Worm (Caenorhabditis elegans) whole organism, mixed stage, embryonic: ENCODE measurements around the gene T05G5.4.

Source experiments
- M03D4.4 ChIP-seq: sonication (generic microtip); optimal IDR thresholded peaks from 2 replicates; lab custom pipeline; 2017; ENCODE audit warnings: mild to moderate bottlenecking, missing genetic modification characterization, missing compliant biosample characterization
- bed-3 ChIP-seq: fragments of 200-800 bp; sonication (Bioruptor generic); optimal IDR thresholded peaks from 3 replicates; lab custom pipeline; 2018; ENCODE audit warnings: mild to moderate bottlenecking, missing genetic modification characterization, moderate library complexity, missing compliant biosample characterization
- blmp-1 ChIP-seq: fragments of 150-350 bp; optimal IDR thresholded peaks from 2 replicates; lab custom pipeline; 2014; ENCODE audit warnings: missing biosample characterization, missing genetic modification characterization
- ceh-39 ChIP-seq: fragments of 150-350 bp; optimal IDR thresholded peaks from 2 replicates; lab custom pipeline; 2014; ENCODE audit warnings: missing biosample characterization, missing genetic modification characterization
- ceh-43 ChIP-seq: fragments of 200-800 bp; sonication (Bioruptor generic); optimal IDR thresholded peaks from 2 replicates; lab custom pipeline; 2018; ENCODE audit warnings: mild to moderate bottlenecking, missing genetic modification characterization, moderate library complexity, missing compliant biosample characterization
- ceh-83 ChIP-seq: fragments of 200-800 bp; sonication (Bioruptor generic); optimal IDR thresholded peaks from 2 replicates; lab custom pipeline; 2018; ENCODE audit warnings: mild to moderate bottlenecking, missing genetic modification characterization, missing compliant biosample characterization
- ces-1 ChIP-seq: fragments of 150-350 bp; optimal IDR thresholded peaks from 2 replicates; lab custom pipeline; 2014; ENCODE audit warnings: missing biosample characterization, missing genetic modification reagents, missing genetic modification characterization
- cnd-1 ChIP-seq: fragments of 200-800 bp; sonication (Bioruptor generic); optimal IDR thresholded peaks from 2 replicates; lab custom pipeline; 2018; ENCODE audit warnings: mild to moderate bottlenecking, missing genetic modification characterization, missing compliant biosample characterization
- drap-1 ChIP-seq: fragments of 200-800 bp; sonication (Bioruptor generic); optimal IDR thresholded peaks from 3 replicates; lab custom pipeline; 2018; ENCODE audit warnings: mild to moderate bottlenecking, missing genetic modification characterization, missing compliant biosample characterization
- elt-1 ChIP-seq: sonication (generic microtip); optimal IDR thresholded peaks from 2 replicates; lab custom pipeline; 2017; ENCODE audit warnings: missing genetic modification characterization, mild to moderate bottlenecking, missing compliant biosample characterization, antibody characterized with exemption, moderate library complexity, borderline replicate concordance; ENCODE audit not compliant: insufficient read depth
- elt-3 ChIP-seq: fragments of 150-350 bp; optimal IDR thresholded peaks from 2 replicates; lab custom pipeline; 2014; ENCODE audit warnings: missing biosample characterization, missing genetic modification characterization
- flh-1 ChIP-seq: fragments of 200-800 bp; sonication (Bioruptor generic); optimal IDR thresholded peaks from 2 replicates; lab custom pipeline; 2018; ENCODE audit warnings: mild to moderate bottlenecking, missing genetic modification characterization, moderate library complexity, missing compliant biosample characterization
- ham-2 ChIP-seq: fragments of 200-800 bp; sonication (Bioruptor generic); optimal IDR thresholded peaks from 2 replicates; lab custom pipeline; 2018; ENCODE audit warnings: mild to moderate bottlenecking, missing genetic modification characterization, missing compliant biosample characterization
- hlh-1 ChIP-seq: fragments of 150-350 bp; optimal IDR thresholded peaks from 2 replicates; lab custom pipeline; 2014; ENCODE audit warnings: missing biosample characterization, missing genetic modification reagents, missing genetic modification characterization
- lin-13 ChIP-seq: fragments of 150-350 bp; optimal IDR thresholded peaks from 2 replicates; lab custom pipeline; 2014; ENCODE audit warnings: missing biosample characterization, missing genetic modification characterization
- lin-32 ChIP-seq: fragments of 200-800 bp; sonication (Bioruptor generic); optimal IDR thresholded peaks from 2 replicates; lab custom pipeline; 2018; ENCODE audit warnings: mild to moderate bottlenecking, missing genetic modification characterization, missing compliant biosample characterization
- lsy-2 ChIP-seq: fragments of 150-350 bp; optimal IDR thresholded peaks from 2 replicates; lab custom pipeline; 2014; ENCODE audit warnings: missing biosample characterization, missing genetic modification characterization
- mab-5 ChIP-seq: fragments of 150-350 bp; optimal IDR thresholded peaks from 2 replicates; lab custom pipeline; 2014; ENCODE audit warnings: missing biosample characterization, missing genetic modification characterization
- mep-1 ChIP-seq: fragments of 150-350 bp; optimal IDR thresholded peaks from 2 replicates; lab custom pipeline; 2017; ENCODE audit warnings: missing biosample characterization, missing genetic modification reagents, missing genetic modification characterization, inconsistent platforms
- mls-2 ChIP-seq: sonication (generic microtip); optimal IDR thresholded peaks from 2 replicates; lab custom pipeline; 2016; ENCODE audit warnings: mild to moderate bottlenecking, missing genetic modification characterization, moderate library complexity, missing compliant biosample characterization
- nhr-12 ChIP-seq: fragments of 150-350 bp; optimal IDR thresholded peaks from 2 replicates; lab custom pipeline; 2014; ENCODE audit warnings: missing biosample characterization, missing genetic modification characterization
- nhr-2 ChIP-seq: fragments of 150-350 bp; optimal IDR thresholded peaks from 2 replicates; lab custom pipeline; 2014; ENCODE audit warnings: missing biosample characterization, missing genetic modification characterization
- nhr-237 ChIP-seq: fragments of 150-350 bp; optimal IDR thresholded peaks from 2 replicates; lab custom pipeline; 2014; ENCODE audit warnings: missing biosample characterization, missing genetic modification characterization
- nhr-28 ChIP-seq: fragments of 150-350 bp; optimal IDR thresholded peaks from 2 replicates; lab custom pipeline; 2014; ENCODE audit warnings: missing biosample characterization, missing genetic modification characterization
- nhr-76 ChIP-seq: sonication (generic microtip); optimal IDR thresholded peaks from 2 replicates; lab custom pipeline; 2017; ENCODE audit warnings: missing biosample characterization, missing genetic modification characterization
- pha-4 ChIP-seq: fragments of 150-350 bp; optimal IDR thresholded peaks from 2 replicates; lab custom pipeline; 2018; ENCODE audit warnings: missing biosample characterization, missing genetic modification reagents, missing genetic modification characterization
- sem-2 ChIP-seq: fragments of 200-800 bp; sonication (Bioruptor generic); optimal IDR thresholded peaks from 2 replicates; lab custom pipeline; 2018; ENCODE audit warnings: mild to moderate bottlenecking, missing genetic modification characterization, missing compliant biosample characterization
- snpc-4 ChIP-seq: fragments of 150-350 bp; optimal IDR thresholded peaks from 2 replicates; lab custom pipeline; 2014; ENCODE audit warnings: missing biosample characterization, missing genetic modification characterization
- sptf-1 ChIP-seq: sonication (generic microtip); optimal IDR thresholded peaks from 2 replicates; lab custom pipeline; 2017; ENCODE audit warnings: mild to moderate bottlenecking, missing genetic modification characterization, moderate library complexity, missing compliant biosample characterization
- tbx-8 ChIP-seq: fragments of 200-800 bp; sonication (Bioruptor generic); optimal IDR thresholded peaks from 2 replicates; lab custom pipeline; 2018; ENCODE audit warnings: mild to moderate bottlenecking, missing genetic modification characterization, moderate library complexity, missing compliant biosample characterization
- unc-120 ChIP-seq: sonication (generic microtip); optimal IDR thresholded peaks from 2 replicates; lab custom pipeline; 2017; ENCODE audit warnings: missing genetic modification characterization, missing compliant biosample characterization; ENCODE audit not compliant: poor library complexity, severe bottlenecking
- unc-39 ChIP-seq: fragments of 150-350 bp; optimal IDR thresholded peaks from 2 replicates; lab custom pipeline; 2014; ENCODE audit warnings: missing biosample characterization, missing genetic modification characterization
- unc-62 ChIP-seq: fragments of 150-350 bp; optimal IDR thresholded peaks from 2 replicates; lab custom pipeline; 2014; ENCODE audit warnings: missing biosample characterization, missing genetic modification reagents, missing genetic modification characterization
- zip-8 ChIP-seq: fragments of 150-350 bp; optimal IDR thresholded peaks from 2 replicates; lab custom pipeline; 2014; ENCODE audit warnings: missing biosample characterization, missing genetic modification characterization
- ztf-11 ChIP-seq: fragments of 150-350 bp; optimal IDR thresholded peaks from 2 replicates; lab custom pipeline; 2014; ENCODE audit warnings: missing biosample characterization, missing genetic modification characterization

T05G5.4 gene

DNA sequence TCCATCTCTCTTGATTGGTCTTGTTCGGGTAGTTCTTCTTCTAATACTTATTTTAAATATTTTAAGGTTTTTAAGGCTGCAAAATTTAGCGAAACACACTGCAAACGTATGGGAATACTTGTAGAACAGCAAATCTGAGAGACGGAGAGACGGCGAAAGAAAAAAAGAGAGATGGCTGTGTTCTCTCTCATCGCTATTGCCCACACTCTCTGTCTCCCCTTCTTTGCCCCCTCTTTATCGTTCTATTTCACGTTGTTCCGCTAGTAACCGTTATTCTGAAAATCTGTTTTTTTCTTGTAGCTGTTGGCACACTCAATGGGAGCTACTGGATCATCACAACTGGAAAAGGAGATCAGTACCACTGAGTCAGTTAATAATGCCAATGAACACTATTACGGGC lies 27.6 kb downstream of the T05G5.4 start, which contains the start of gene usp-46:
Gene usp-46, plus strand, starts transcription at position 301 of the 400 bp plus-strand sequence.
- TF ChIP-seq snpc-4 (tag; lab: Kevin White, UChicago) (no peak), ceh-39 (tag; lab: Kevin White, UChicago) (peak; percentile 16), unc-120 (tag; lab: Kevin White, UChicago) (peak; percentile 20)

DNA sequence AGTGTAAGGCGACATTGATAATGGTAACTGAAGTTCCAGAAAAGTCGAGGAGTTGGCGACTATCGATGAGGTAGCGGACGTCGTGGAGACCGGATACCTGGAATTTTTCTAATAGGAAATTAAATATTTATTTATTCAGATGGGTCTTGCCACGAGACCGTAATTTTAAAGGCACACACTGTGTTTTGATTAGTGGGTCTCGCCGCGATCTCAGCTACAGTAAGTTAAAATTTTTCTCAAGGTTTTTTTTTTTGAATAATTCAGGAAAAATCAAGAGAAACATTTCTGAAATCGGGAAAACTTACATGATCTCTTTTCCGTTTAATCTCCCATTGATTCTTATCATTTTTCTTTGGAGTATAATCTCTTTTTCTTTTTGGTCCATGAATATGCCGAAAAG lies 30.3 kb downstream of the T05G5.4 start:
- TF ChIP-seq nhr-28 (tag; lab: Kevin White, UChicago), result no peak
- no peak for TF ChIP-seq unc-120 (tag; lab: Kevin White, UChicago)
- TF ChIP-seq tbx-8 (GFP tag; lab: Kevin White, UChicago), result no peak
- TF ChIP-seq pha-4 (tag; lab: Kevin White, UChicago), result no peak
- TF ChIP-seq nhr-12 (tag; lab: Kevin White, UChicago), result no peak
- no peak for TF ChIP-seq ces-1 (GFP tag; lab: Kevin White, UChicago)
- no peak for TF ChIP-seq ham-2 (GFP tag; lab: Kevin White, UChicago)
- no peak for TF ChIP-seq blmp-1
- TF ChIP-seq ceh-83 (GFP tag; lab: Kevin White, UChicago), result no peak
- no peak for TF ChIP-seq mab-5 (tag; lab: Kevin White, UChicago)
- no peak for TF ChIP-seq snpc-4 (tag; lab: Kevin White, UChicago)
- TF ChIP-seq, all 35 proteins: peak for 0

DNA sequence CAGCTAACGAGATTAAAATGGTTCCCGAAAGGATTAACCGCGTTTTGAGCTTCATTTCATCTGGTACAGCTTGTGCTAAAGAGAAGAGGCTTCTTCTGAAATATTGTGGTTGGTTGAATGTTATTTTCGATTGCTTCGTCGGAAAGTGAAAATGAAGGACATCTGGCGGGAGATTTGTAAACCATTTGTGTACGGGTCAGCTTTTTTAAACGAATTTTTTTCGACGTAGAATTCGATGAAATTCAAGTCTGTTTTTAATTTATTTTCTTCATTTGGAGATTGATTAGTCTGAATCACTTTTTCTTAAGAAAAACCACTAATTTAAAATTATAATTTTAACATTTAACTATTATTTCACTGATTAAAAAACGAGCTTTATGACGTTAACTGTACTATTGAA lies 31.5 kb downstream of the T05G5.4 start, which contains the start of gene sqv-3:
Gene sqv-3, minus strand, starts transcription at position 101 of the 400 bp plus-strand sequence.
- TF ChIP-seq lin-32 (GFP tag; lab: Kevin White, UChicago) (no peak), mep-1 (tag; lab: Kevin White, UChicago) (no peak), mab-5 (tag; lab: Kevin White, UChicago) (no peak), hlh-1 (tag; lab: Kevin White, UChicago) (no peak), ceh-43 (GFP tag; lab: Kevin White, UChicago) (no peak), blmp-1 (no peak), ham-2 (GFP tag; lab: Kevin White, UChicago) (no peak), nhr-76 (no peak), unc-120 (tag; lab: Kevin White, UChicago) (no peak), mls-2 (tag; lab: Kevin White, UChicago) (no peak), sptf-1 (no peak), nhr-12 (tag; lab: Kevin White, UChicago) (no peak), zip-8 (tag; lab: Kevin White, UChicago) (no peak), unc-62 (no peak), pha-4 (tag; lab: Kevin White, UChicago) (no peak), nhr-2 (no peak), lsy-2 (tag; lab: Kevin White, UChicago) (no peak), ztf-11 (no peak), elt-3 (tag; lab: Kevin White, UChicago) (no peak)

DNA sequence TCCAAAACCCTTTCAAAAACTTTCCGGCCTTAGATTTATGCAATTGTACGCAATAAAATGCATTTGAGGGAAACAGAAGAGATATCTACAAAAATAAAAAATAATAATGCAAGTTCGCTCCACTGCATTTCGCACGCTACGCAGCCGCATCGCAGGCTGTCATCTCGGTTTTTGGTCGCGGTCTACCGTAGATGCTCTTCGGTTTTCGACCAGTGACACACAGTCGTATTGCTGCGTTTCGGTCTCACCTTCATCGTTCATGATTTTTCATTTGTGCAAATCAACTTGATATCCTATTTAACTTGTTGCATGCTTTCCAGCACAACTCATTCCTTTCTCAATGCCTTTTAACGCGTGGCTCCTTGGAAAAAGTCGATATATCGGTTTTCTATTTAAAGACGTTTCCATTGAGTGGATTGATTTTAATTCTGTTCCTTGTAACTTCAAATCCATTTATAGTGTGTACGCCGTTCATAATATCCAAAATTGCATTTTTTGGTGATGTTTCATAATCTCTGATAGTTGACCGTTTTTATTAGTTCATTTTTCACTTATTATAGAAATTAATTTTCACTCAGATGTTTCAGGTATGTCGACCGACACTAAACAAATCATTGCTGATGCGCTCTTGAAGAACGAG lies 32.1 kb downstream of the T05G5.4 start, which contains the start of gene vha-1:
Gene vha-1, plus strand, starts transcription at position 590 of the 640 bp plus-strand sequence.
- TF ChIP-seq ztf-11 (no peak), blmp-1 (no peak), hlh-1 (tag; lab: Kevin White, UChicago) (peak; percentile 32), mls-2 (tag; lab: Kevin White, UChicago) (no peak), sem-2 (no peak), drap-1 (GFP tag; lab: Kevin White, UChicago) (peak; percentile 17), bed-3 (GFP tag; lab: Kevin White, UChicago) (no peak), unc-120 (tag; lab: Kevin White, UChicago) (peak; percentile 82), unc-39 (tag; lab: Kevin White, UChicago) (no peak), lin-32 (GFP tag; lab: Kevin White, UChicago) (no peak), cnd-1 (tag; lab: Kevin White, UChicago) (no peak), lsy-2 (tag; lab: Kevin White, UChicago) (peak; percentile 91), mep-1 (tag; lab: Kevin White, UChicago) (peak; percentile 94), nhr-76 (no peak), flh-1 (GFP tag; lab: Kevin White, UChicago) (no peak), nhr-28 (tag; lab: Kevin White, UChicago) (no peak), ceh-43 (GFP tag; lab: Kevin White, UChicago) (no peak), unc-62 (peak; percentile 60), M03D4.4 (peak; percentile 34), elt-1 (no peak), ces-1 (GFP tag; lab: Kevin White, UChicago) (peak; percentile 45), nhr-2 (no peak), lin-13 (tag; lab: Kevin White, UChicago) (peak; percentile 85), nhr-237 (tag; lab: Kevin White, UChicago) (peak; percentile 81), ceh-39 (tag; lab: Kevin White, UChicago) (peak; percentile 86), sptf-1 (no peak), elt-3 (tag; lab: Kevin White, UChicago) (no peak), tbx-8 (GFP tag; lab: Kevin White, UChicago) (no peak), pha-4 (tag; lab: Kevin White, UChicago) (peak; percentile 89), nhr-12 (tag; lab: Kevin White, UChicago) (no peak), snpc-4 (tag; lab: Kevin White, UChicago) (no peak), mab-5 (tag; lab: Kevin White, UChicago) (no peak), ham-2 (GFP tag; lab: Kevin White, UChicago) (no peak), ceh-83 (GFP tag; lab: Kevin White, UChicago) (no peak), zip-8 (tag; lab: Kevin White, UChicago) (no peak)
